Fruit fly (Drosophila melanogaster) whole organism, pupa: ENCODE measurements around the gene CG17211.

Source experiments
- CG10348 ChIP-seq: fragments of 200-800 bp; sonication (Bioruptor generic); IDR thresholded peaks from 2 replicates; pipeline ENCODE4 v1.3.6; 2022; ENCODE audit warnings: missing biosample characterization, missing genetic modification characterization
- CG13204 ChIP-seq: fragments of 200-800 bp; sonication (Bioruptor generic); optimal IDR thresholded peaks from 2 replicates; lab custom pipeline; 2018; ENCODE audit warnings: missing biosample characterization, mild to moderate bottlenecking, missing genetic modification characterization, moderate library complexity
- CG15710 ChIP-seq: fragments of 200-800 bp; sonication (Bioruptor generic); optimal IDR thresholded peaks from 2 replicates; lab custom pipeline; 2018; ENCODE audit warnings: missing biosample characterization, mild to moderate bottlenecking, missing genetic modification characterization, moderate library complexity
- CG17806 ChIP-seq: fragments of 200-800 bp; sonication (Bioruptor generic); optimal IDR thresholded peaks from 2 replicates; lab custom pipeline; 2018; ENCODE audit warnings: missing biosample characterization, mild to moderate bottlenecking, missing genetic modification characterization, moderate library complexity
- D1 ChIP-seq: fragments of 200-800 bp; sonication (Bioruptor generic); optimal IDR thresholded peaks from 2 replicates; lab custom pipeline; 2018; ENCODE audit warnings: missing biosample characterization, mild to moderate bottlenecking, missing genetic modification characterization, moderate library complexity
- EcR ChIP-seq: fragments of 200-800 bp; sonication (Bioruptor generic); optimal IDR thresholded peaks from 3 replicates; lab custom pipeline; 2019; ENCODE audit warnings: missing biosample characterization, missing genetic modification characterization, mild to moderate bottlenecking, moderate library complexity, missing genetic modification reagents
- Pif1A ChIP-seq: fragments of 200-800 bp; sonication (Bioruptor generic); optimal IDR thresholded peaks from 3 replicates; lab custom pipeline; 2016; ENCODE audit warnings: missing biosample characterization, missing genetic modification characterization
- Pif1B ChIP-seq: fragments of 200-800 bp; sonication (Bioruptor generic); optimal IDR thresholded peaks from 3 replicates; lab custom pipeline; 2016; ENCODE audit warnings: missing biosample characterization, missing genetic modification characterization
- Snoo ChIP-seq: fragments of 200-800 bp; sonication (Bioruptor generic); optimal IDR thresholded peaks from 3 replicates; lab custom pipeline; 2017; ENCODE audit warnings: missing biosample characterization, mild to moderate bottlenecking, missing genetic modification characterization, inconsistent platforms
- rn ChIP-seq: fragments of 200-800 bp; sonication (Bioruptor generic); IDR thresholded peaks from 2 replicates; pipeline ENCODE4 v1.3.6; 2022; ENCODE audit warnings: missing biosample characterization, missing genetic modification characterization

DNA sequence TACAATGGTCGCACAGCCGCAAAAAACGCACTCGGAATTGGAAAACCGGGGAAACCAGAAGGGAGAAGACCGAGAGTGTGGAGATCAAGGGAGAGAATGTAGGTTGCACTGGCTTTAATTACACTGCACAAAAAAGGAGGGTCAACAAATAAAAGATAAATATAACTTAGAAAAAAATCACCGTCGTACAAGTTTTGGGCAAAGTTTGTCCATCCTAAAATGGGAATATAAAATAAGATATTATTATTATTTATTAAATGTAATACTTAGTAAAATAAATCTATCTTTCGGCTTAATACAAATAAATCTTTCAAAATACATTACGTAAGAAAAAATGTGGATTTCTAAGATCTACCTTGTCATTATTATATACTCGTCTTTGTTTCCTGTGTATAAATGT is 1.6 kb downstream of the CG17211 start:
- TF ChIP-seq CG17806 (tag; lab: Kevin White, UChicago) (no peak), Pif1A (GFP tag; lab: Kevin White, UChicago) (no peak), EcR (GFP tag; lab: Kevin White, UChicago) (no peak), CG13204 (GFP tag; lab: Kevin White, UChicago) (no peak), rn (GFP tag; lab: Robert Waterston, UW) (no peak), CG10348 (no peak), Snoo (tag; lab: Kevin White, UChicago) (no peak), Pif1B (GFP tag; lab: Kevin White, UChicago) (no peak), D1 (tag; lab: Kevin White, UChicago) (no peak), CG15710 (tag; lab: Kevin White, UChicago) (no peak)
